Worm (Caenorhabditis elegans): Measurements from ENCODE around the gene snx-17.

DNA sequence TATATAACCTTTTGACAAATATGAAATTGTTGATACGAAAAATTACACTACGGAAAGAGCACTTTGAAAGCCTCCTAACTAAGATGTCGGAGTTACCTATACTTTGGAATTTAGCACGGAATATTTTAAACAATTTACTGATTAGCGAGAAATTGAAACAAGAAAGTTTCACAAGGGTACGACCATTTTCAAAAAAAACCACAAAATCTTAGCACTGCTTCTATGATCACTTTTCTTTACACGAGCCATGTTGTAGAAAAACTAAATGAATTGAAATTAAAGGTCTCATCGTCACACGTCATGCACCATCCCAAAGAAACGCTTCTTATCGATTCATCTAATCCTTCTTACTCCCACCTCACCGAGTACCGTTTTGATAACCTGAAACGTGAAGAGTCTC is 12.7 kb upstream of the snx-17 start, which contains the start of gene F09A5.2:
- no peak for TF ChIP-seq sox-4 (tag; optimal IDR thresholded peaks at IDR 0.05)
- TF ChIP-seq nhr-77 (tag; optimal IDR thresholded peaks at IDR 0.05): no peak
- TF ChIP-seq aha-1 (tag; optimal IDR thresholded peaks at IDR 0.05): no peak
- no peak for TF ChIP-seq fkh-10 (GFP tag; optimal IDR thresholded peaks at IDR 0.05)

Measured in whole organism, L1 larva.